Worm (Caenorhabditis elegans) whole organism, late embryonic: ENCODE measurements around the gene F16F9.1.

Source experiments
- ama-1 ChIP-seq: fragments of 150-350 bp; optimal IDR thresholded peaks from 2 replicates; lab custom pipeline; 2014
- ceh-31 ChIP-seq: sonication (generic microtip); optimal IDR thresholded peaks from 2 replicates; lab custom pipeline; 2016; ENCODE audit warnings: missing genetic modification characterization, missing compliant biosample characterization
- ceh-9 ChIP-seq: sonication (generic microtip); optimal IDR thresholded peaks from 2 replicates; lab custom pipeline; 2016; ENCODE audit warnings: mild to moderate bottlenecking, missing genetic modification characterization, inconsistent platforms, missing compliant biosample characterization
- elt-2 ChIP-seq: sonication (generic microtip); optimal IDR thresholded peaks from 2 replicates; lab custom pipeline; 2016; ENCODE audit warnings: missing genetic modification reagents, missing genetic modification characterization, missing compliant biosample characterization
- fkh-6 ChIP-seq: sonication (generic microtip); optimal IDR thresholded peaks from 2 replicates; lab custom pipeline; 2016; ENCODE audit warnings: missing genetic modification characterization, missing compliant biosample characterization
- hlh-13 ChIP-seq: fragments of 200-800 bp; sonication (Bioruptor generic); optimal IDR thresholded peaks from 2 replicates; lab custom pipeline; 2018; ENCODE audit warnings: mild to moderate bottlenecking, missing genetic modification characterization, missing compliant biosample characterization
- lin-11 ChIP-seq: fragments of 200-800 bp; sonication (Bioruptor generic); optimal IDR thresholded peaks from 2 replicates; lab custom pipeline; 2018; ENCODE audit warnings: mild to moderate bottlenecking, missing genetic modification characterization, missing compliant biosample characterization
- npax-4 ChIP-seq: sonication (generic microtip); optimal IDR thresholded peaks from 2 replicates; lab custom pipeline; 2016; ENCODE audit warnings: missing genetic modification characterization, missing compliant biosample characterization
- pqm-1 ChIP-seq: sonication (generic microtip); optimal IDR thresholded peaks from 2 replicates; lab custom pipeline; 2016; ENCODE audit warnings: missing genetic modification characterization, missing compliant biosample characterization
- unc-55 ChIP-seq: sonication (generic microtip); optimal IDR thresholded peaks from 2 replicates; lab custom pipeline; 2017; ENCODE audit warnings: missing biosample characterization, missing genetic modification reagents, missing genetic modification characterization

DNA sequence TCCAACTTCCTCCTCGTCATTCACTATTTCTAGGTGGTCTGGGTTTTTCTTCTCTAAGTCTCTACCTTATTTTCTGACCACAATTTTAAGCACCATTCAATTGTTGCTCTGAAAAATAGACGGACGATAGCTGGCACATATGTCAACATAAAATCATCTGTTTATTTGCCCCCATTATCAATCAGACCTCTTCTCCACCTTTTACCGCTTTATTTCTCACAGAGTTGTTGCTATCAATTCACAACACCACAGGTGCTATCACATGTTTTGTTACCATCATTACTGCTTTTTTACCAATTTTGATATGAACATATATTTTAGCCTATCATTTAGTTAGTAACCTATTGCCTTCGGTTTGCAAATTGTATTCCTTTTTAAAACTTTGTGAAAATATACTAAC is 46.5 kb downstream of the F16F9.1 start:
- no peak for TF ChIP-seq npax-4 (tag; lab: Kevin White, UChicago)
- TF ChIP-seq unc-55 (GFP tag; lab: Kevin White, UChicago) = no peak
- TF ChIP-seq pqm-1 (tag; lab: Kevin White, UChicago) = no peak
- TF ChIP-seq hlh-13 (GFP tag; lab: Kevin White, UChicago) = no peak
- no peak for TF ChIP-seq fkh-6 (tag; lab: Kevin White, UChicago)
- TF ChIP-seq ama-1 = no peak
- no peak for TF ChIP-seq ceh-9 (tag; lab: Kevin White, UChicago)
- TF ChIP-seq lin-11 (tag; lab: Kevin White, UChicago) = no peak
- no peak for TF ChIP-seq ceh-31
- peak; percentile 55 for TF ChIP-seq elt-2 (tag; lab: Kevin White, UChicago)
